Fruit fly (Drosophila melanogaster): Measurements from ENCODE around the gene Tsf2.

Gene Tsf2

dm6 chr3L:12559273-12559672 is 25.7 kb upstream of the Tsf2 start:
- peak; percentile 6 for TF ChIP-seq br (GFP tag; optimal IDR thresholded peaks at IDR 0.05)
- peak; percentile 42 for TF ChIP-seq woc (GFP tag; optimal IDR thresholded peaks at IDR 0.05)
- TF ChIP-seq CG9705 (GFP tag; optimal IDR thresholded peaks at IDR 0.05) = no peak
- TF ChIP-seq h (GFP tag; optimal IDR thresholded peaks at IDR 0.05) = peak; percentile 12
- TF ChIP-seq GATAd (GFP tag; optimal IDR thresholded peaks at IDR 0.05) = no peak
- no peak for TF ChIP-seq rgr (GFP tag; optimal IDR thresholded peaks at IDR 0.05)
- TF ChIP-seq brk (GFP tag; optimal IDR thresholded peaks at IDR 0.05) = no peak
- peak; percentile 16 for TF ChIP-seq HLH106 (tag; optimal IDR thresholded peaks at IDR 0.05)
- TF ChIP-seq dl (GFP tag; optimal IDR thresholded peaks at IDR 0.05; ENCODE audit: insufficient read depth in 1 of 2, partially characterized antibody in 2 of 2) = no peak
- no peak for TF ChIP-seq dsf (GFP tag; optimal IDR thresholded peaks at IDR 0.05; ENCODE audit: borderline replicate concordance)
- TF ChIP-seq Jra (GFP tag; optimal IDR thresholded peaks at IDR 0.05) = no peak
- TF ChIP-seq tai (GFP tag; optimal IDR thresholded peaks at IDR 0.05) = no peak
- no peak for TF ChIP-seq Vsx2 (GFP tag; optimal IDR thresholded peaks at IDR 0.05; ENCODE audit: partially characterized antibody)
- no peak for TF ChIP-seq Sp1 (GFP tag; optimal IDR thresholded peaks at IDR 0.05)
- no peak for TF ChIP-seq pan (optimal IDR thresholded peaks at IDR 0.05)
- no peak for TF ChIP-seq Abd-B (GFP tag; optimal IDR thresholded peaks at IDR 0.05)
- TF ChIP-seq sv (GFP tag; optimal IDR thresholded peaks at IDR 0.05) = no peak
- peak; percentile 25 for TF ChIP-seq fru (GFP tag; optimal IDR thresholded peaks at IDR 0.05)
- peak; percentile 6 for TF ChIP-seq ey (GFP tag; optimal IDR thresholded peaks at IDR 0.05)
- peak in 1 of 2 experiments; percentile 1 for TF ChIP-seq foxo (GFP tag; optimal IDR thresholded peaks at IDR 0.05)
- TF ChIP-seq N (GFP tag; optimal IDR thresholded peaks at IDR 0.05) = no peak
- TF ChIP-seq psq (GFP tag; optimal IDR thresholded peaks at IDR 0.05) = no peak
- TF ChIP-seq CG32264 (GFP tag; optimal IDR thresholded peaks at IDR 0.05) = no peak
- TF ChIP-seq usp (GFP tag; optimal IDR thresholded peaks at IDR 0.05) = no peak

- TF ChIP-seq woc (GFP tag; optimal IDR thresholded peaks at IDR 0.05) (peak; percentile 43), Mio (GFP tag; optimal IDR thresholded peaks at IDR 0.05) (no peak), usp (GFP tag; optimal IDR thresholded peaks at IDR 0.05) (no peak), sage (GFP tag; optimal IDR thresholded peaks at IDR 0.05) (no peak), psq (GFP tag; optimal IDR thresholded peaks at IDR 0.05) (peak; percentile 59), pan (optimal IDR thresholded peaks at IDR 0.05) (no peak), dsf (GFP tag; optimal IDR thresholded peaks at IDR 0.05; ENCODE audit: borderline replicate concordance) (no peak), Abd-B (GFP tag; optimal IDR thresholded peaks at IDR 0.05) (no peak), Vsx2 (GFP tag; optimal IDR thresholded peaks at IDR 0.05; ENCODE audit: partially characterized antibody) (no peak), rgr (GFP tag; optimal IDR thresholded peaks at IDR 0.05) (peak; percentile 71), ey (GFP tag; optimal IDR thresholded peaks at IDR 0.05) (peak; percentile 80), h (GFP tag; optimal IDR thresholded peaks at IDR 0.05) (peak; percentile 77), Myc (optimal IDR thresholded peaks at IDR 0.05) (no peak), Hr83 (GFP tag; optimal IDR thresholded peaks at IDR 0.05; ENCODE audit: poor library complexity, severe bottlenecking) (no peak), dmrt93B (GFP tag; optimal IDR thresholded peaks at IDR 0.05) (peak; percentile 69), brk (GFP tag; optimal IDR thresholded peaks at IDR 0.05) (peak; percentile 58), Jra (GFP tag; optimal IDR thresholded peaks at IDR 0.05) (peak; percentile 28), sv (GFP tag; optimal IDR thresholded peaks at IDR 0.05) (no peak), Dif (GFP tag; optimal IDR thresholded peaks at IDR 0.05; ENCODE audit: partially characterized antibody) (no peak), Sp1 (GFP tag; optimal IDR thresholded peaks at IDR 0.05) (peak; percentile 66), CrebA (GFP tag; optimal IDR thresholded peaks at IDR 0.05; ENCODE audit: borderline replicate concordance) (no peak), lola (GFP tag; optimal IDR thresholded peaks at IDR 0.05) (no peak), tai (GFP tag; optimal IDR thresholded peaks at IDR 0.05) (no peak), Rel (GFP tag; optimal IDR thresholded peaks at IDR 0.05) (no peak), Rel (tag; optimal IDR thresholded peaks at IDR 0.05) (no peak), N (GFP tag; optimal IDR thresholded peaks at IDR 0.05) (no peak), dl (GFP tag; optimal IDR thresholded peaks at IDR 0.05; ENCODE audit: insufficient read depth in 1 of 2, partially characterized antibody in 2 of 2) (no peak), CG32264 (GFP tag; optimal IDR thresholded peaks at IDR 0.05) (no peak), fru (GFP tag; optimal IDR thresholded peaks at IDR 0.05) (peak; percentile 73), CG9705 (GFP tag; optimal IDR thresholded peaks at IDR 0.05) (peak; percentile 41), Dfd (GFP tag; optimal IDR thresholded peaks at IDR 0.05) (no peak), Hr78 (GFP tag; optimal IDR thresholded peaks at IDR 0.05) (no peak), jim (GFP tag; optimal IDR thresholded peaks at IDR 0.05) (no peak), Hnf4 (GFP tag; optimal IDR thresholded peaks at IDR 0.05) (peak; percentile 39), OdsH (GFP tag; optimal IDR thresholded peaks at IDR 0.05) (peak; percentile 68), br (GFP tag; optimal IDR thresholded peaks at IDR 0.05) (peak; percentile 62), GATAd (GFP tag; optimal IDR thresholded peaks at IDR 0.05) (no peak), HLH106 (tag; optimal IDR thresholded peaks at IDR 0.05) (peak; percentile 54), foxo (GFP tag; optimal IDR thresholded peaks at IDR 0.05) (peak in 1 of 2 experiments; percentile 66)
Observed at dm6 chr3L:12557736-12558135, 24.2 kb upstream of the Tsf2 start.
